Fruit fly (Drosophila melanogaster): ENCODE measurements around the gene Mulk.

The Mulk gene

DNA sequence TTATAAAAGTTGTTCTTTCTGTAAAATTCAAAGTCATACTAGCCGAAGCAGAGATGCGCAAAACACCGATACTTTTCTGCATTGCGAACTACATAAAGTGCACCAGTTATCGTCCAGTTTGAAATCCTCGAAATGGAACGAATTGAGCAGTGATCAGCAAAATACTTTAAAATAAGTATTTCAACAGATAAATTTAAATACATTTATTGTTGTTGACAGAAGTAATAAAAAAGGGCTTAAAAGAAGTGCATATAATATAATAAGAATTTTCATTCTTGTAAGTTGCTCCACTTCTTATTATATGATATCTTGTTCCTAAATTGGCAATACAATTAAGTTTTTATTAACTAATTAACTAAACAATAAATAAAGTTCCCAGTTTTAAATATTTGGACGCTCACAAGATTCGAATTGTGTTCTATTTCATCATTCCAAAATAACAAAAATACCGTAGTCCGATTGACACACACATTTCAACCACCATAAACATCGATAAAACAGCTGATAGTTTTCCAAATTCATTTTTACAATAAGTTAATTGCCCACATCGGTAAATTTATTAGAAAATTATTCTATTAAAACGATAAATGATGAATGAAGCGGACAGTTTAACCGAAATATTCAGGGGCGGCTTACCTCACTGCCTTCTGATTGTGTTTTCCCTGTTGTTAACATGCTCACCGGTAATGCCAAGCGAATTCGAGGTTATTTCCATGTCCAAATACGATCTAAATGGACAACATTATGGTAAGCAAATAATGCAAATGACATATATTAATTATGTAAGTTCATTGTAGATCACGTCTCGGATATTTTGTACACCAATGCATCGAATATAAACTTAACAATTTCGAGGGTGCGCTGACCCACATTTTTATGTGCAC, 44.7 kb downstream of the Mulk start, which contains the start of the genes Usp14 and CG4972:
Usp14 (minus strand) TSS at position 70 of the 884 bp plus-strand sequence.
CG4972 (plus strand) TSS at position 466 of the 884 bp plus-strand sequence.
- TF ChIP-seq psq (optimal IDR thresholded peaks at IDR 0.05): no peak
- no peak for TF ChIP-seq h (optimal IDR thresholded peaks at IDR 0.05)
- TF ChIP-seq Myc (optimal IDR thresholded peaks at IDR 0.05): no peak
- TF ChIP-seq Sin3A (optimal IDR thresholded peaks at IDR 0.05): no peak

DNA sequence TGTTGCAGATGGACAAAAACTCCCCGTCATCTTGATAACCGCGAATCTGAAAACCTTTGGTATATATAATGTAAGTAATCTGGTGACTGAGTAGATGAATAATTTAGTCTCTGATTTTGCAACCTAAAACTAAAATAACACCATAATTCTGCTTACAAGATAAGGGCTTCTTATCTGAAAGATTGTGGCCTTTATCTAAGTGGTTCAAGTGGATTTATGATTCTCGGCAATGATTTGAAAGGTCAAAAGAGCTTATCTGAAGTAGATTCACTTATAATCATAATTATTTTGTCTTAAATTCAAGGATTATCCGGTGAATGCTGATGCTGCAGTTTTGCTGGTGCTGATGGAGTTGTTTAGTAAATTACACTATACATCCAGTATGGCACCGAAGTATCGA, 46.0 kb downstream of the Mulk start:
- TF ChIP-seq ttk (optimal IDR thresholded peaks at IDR 0.05) (no peak), insv (optimal IDR thresholded peaks at IDR 0.05) (no peak), Sin3A (optimal IDR thresholded peaks at IDR 0.05) (no peak), psq (optimal IDR thresholded peaks at IDR 0.05) (no peak), h (optimal IDR thresholded peaks at IDR 0.05) (no peak), Myc (optimal IDR thresholded peaks at IDR 0.05) (no peak)

DNA sequence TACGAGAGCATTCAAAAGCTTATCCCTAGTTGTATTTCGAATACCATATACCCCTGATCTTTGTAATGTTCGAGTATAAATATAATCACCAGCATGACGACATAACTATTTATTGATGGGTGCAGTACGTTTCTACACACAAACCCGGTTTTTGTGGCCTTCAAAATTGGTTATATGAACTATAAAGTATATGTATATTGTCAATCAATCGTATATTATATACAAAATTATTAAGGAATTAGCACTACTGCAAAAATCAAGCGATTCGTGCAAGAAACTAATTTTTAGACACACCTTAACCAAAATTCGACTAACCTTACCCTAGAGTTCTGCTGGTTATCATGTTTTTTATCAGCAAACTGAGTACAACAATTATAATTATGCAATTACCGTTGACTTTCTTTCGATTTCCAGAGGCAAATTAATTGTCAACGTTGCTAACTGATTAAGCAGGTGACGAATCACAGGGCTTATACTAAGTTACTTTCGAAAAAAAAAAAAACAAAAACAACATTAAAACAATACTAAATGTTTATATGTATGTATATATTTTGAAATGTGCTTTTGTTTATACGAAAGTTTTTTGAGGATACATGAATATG, 50.4 kb downstream of the Mulk start:
- TF ChIP-seq h (optimal IDR thresholded peaks at IDR 0.05): no peak
- no peak for TF ChIP-seq psq (optimal IDR thresholded peaks at IDR 0.05)
- TF ChIP-seq ttk (optimal IDR thresholded peaks at IDR 0.05): no peak
- TF ChIP-seq Sin3A (optimal IDR thresholded peaks at IDR 0.05): no peak
- TF ChIP-seq insv (optimal IDR thresholded peaks at IDR 0.05): no peak
- no peak for TF ChIP-seq Myc (optimal IDR thresholded peaks at IDR 0.05)

All from Kc167 (cell line).